Worm (Caenorhabditis elegans) whole organism, mixed stage, embryonic: ENCODE measurements around the gene gtf-2E2.

Source experiments
- M03D4.4 ChIP-seq: sonication (generic microtip); optimal IDR thresholded peaks from 2 replicates; lab custom pipeline; 2017; ENCODE audit warnings: mild to moderate bottlenecking, missing genetic modification characterization, missing compliant biosample characterization
- bed-3 ChIP-seq: fragments of 200-800 bp; sonication (Bioruptor generic); optimal IDR thresholded peaks from 3 replicates; lab custom pipeline; 2018; ENCODE audit warnings: mild to moderate bottlenecking, missing genetic modification characterization, moderate library complexity, missing compliant biosample characterization
- blmp-1 ChIP-seq: fragments of 150-350 bp; optimal IDR thresholded peaks from 2 replicates; lab custom pipeline; 2014; ENCODE audit warnings: missing biosample characterization, missing genetic modification characterization
- ceh-39 ChIP-seq: fragments of 150-350 bp; optimal IDR thresholded peaks from 2 replicates; lab custom pipeline; 2014; ENCODE audit warnings: missing biosample characterization, missing genetic modification characterization
- ceh-43 ChIP-seq: fragments of 200-800 bp; sonication (Bioruptor generic); optimal IDR thresholded peaks from 2 replicates; lab custom pipeline; 2018; ENCODE audit warnings: mild to moderate bottlenecking, missing genetic modification characterization, moderate library complexity, missing compliant biosample characterization
- ces-1 ChIP-seq: fragments of 150-350 bp; optimal IDR thresholded peaks from 2 replicates; lab custom pipeline; 2014; ENCODE audit warnings: missing biosample characterization, missing genetic modification reagents, missing genetic modification characterization
- cnd-1 ChIP-seq: fragments of 200-800 bp; sonication (Bioruptor generic); optimal IDR thresholded peaks from 2 replicates; lab custom pipeline; 2018; ENCODE audit warnings: mild to moderate bottlenecking, missing genetic modification characterization, missing compliant biosample characterization
- drap-1 ChIP-seq: fragments of 200-800 bp; sonication (Bioruptor generic); optimal IDR thresholded peaks from 3 replicates; lab custom pipeline; 2018; ENCODE audit warnings: mild to moderate bottlenecking, missing genetic modification characterization, missing compliant biosample characterization
- elt-3 ChIP-seq: fragments of 150-350 bp; optimal IDR thresholded peaks from 2 replicates; lab custom pipeline; 2014; ENCODE audit warnings: missing biosample characterization, missing genetic modification characterization
- ham-2 ChIP-seq: fragments of 200-800 bp; sonication (Bioruptor generic); optimal IDR thresholded peaks from 2 replicates; lab custom pipeline; 2018; ENCODE audit warnings: mild to moderate bottlenecking, missing genetic modification characterization, missing compliant biosample characterization
- hlh-1 ChIP-seq: fragments of 150-350 bp; optimal IDR thresholded peaks from 2 replicates; lab custom pipeline; 2014; ENCODE audit warnings: missing biosample characterization, missing genetic modification reagents, missing genetic modification characterization
- lin-13 ChIP-seq: fragments of 150-350 bp; optimal IDR thresholded peaks from 2 replicates; lab custom pipeline; 2014; ENCODE audit warnings: missing biosample characterization, missing genetic modification characterization
- lin-32 ChIP-seq: fragments of 200-800 bp; sonication (Bioruptor generic); optimal IDR thresholded peaks from 2 replicates; lab custom pipeline; 2018; ENCODE audit warnings: mild to moderate bottlenecking, missing genetic modification characterization, missing compliant biosample characterization
- lsy-2 ChIP-seq: fragments of 150-350 bp; optimal IDR thresholded peaks from 2 replicates; lab custom pipeline; 2014; ENCODE audit warnings: missing biosample characterization, missing genetic modification characterization
- mab-5 ChIP-seq: fragments of 150-350 bp; optimal IDR thresholded peaks from 2 replicates; lab custom pipeline; 2014; ENCODE audit warnings: missing biosample characterization, missing genetic modification characterization
- mep-1 ChIP-seq: fragments of 150-350 bp; optimal IDR thresholded peaks from 2 replicates; lab custom pipeline; 2017; ENCODE audit warnings: missing biosample characterization, missing genetic modification reagents, missing genetic modification characterization, inconsistent platforms
- mls-2 ChIP-seq: sonication (generic microtip); optimal IDR thresholded peaks from 2 replicates; lab custom pipeline; 2016; ENCODE audit warnings: mild to moderate bottlenecking, missing genetic modification characterization, moderate library complexity, missing compliant biosample characterization
- nhr-12 ChIP-seq: fragments of 150-350 bp; optimal IDR thresholded peaks from 2 replicates; lab custom pipeline; 2014; ENCODE audit warnings: missing biosample characterization, missing genetic modification characterization
- nhr-2 ChIP-seq: fragments of 150-350 bp; optimal IDR thresholded peaks from 2 replicates; lab custom pipeline; 2014; ENCODE audit warnings: missing biosample characterization, missing genetic modification characterization
- nhr-237 ChIP-seq: fragments of 150-350 bp; optimal IDR thresholded peaks from 2 replicates; lab custom pipeline; 2014; ENCODE audit warnings: missing biosample characterization, missing genetic modification characterization
- nhr-28 ChIP-seq: fragments of 150-350 bp; optimal IDR thresholded peaks from 2 replicates; lab custom pipeline; 2014; ENCODE audit warnings: missing biosample characterization, missing genetic modification characterization
- nhr-76 ChIP-seq: sonication (generic microtip); optimal IDR thresholded peaks from 2 replicates; lab custom pipeline; 2017; ENCODE audit warnings: missing biosample characterization, missing genetic modification characterization
- pha-4 ChIP-seq: fragments of 150-350 bp; optimal IDR thresholded peaks from 2 replicates; lab custom pipeline; 2018; ENCODE audit warnings: missing biosample characterization, missing genetic modification reagents, missing genetic modification characterization
- sem-2 ChIP-seq: fragments of 200-800 bp; sonication (Bioruptor generic); optimal IDR thresholded peaks from 2 replicates; lab custom pipeline; 2018; ENCODE audit warnings: mild to moderate bottlenecking, missing genetic modification characterization, missing compliant biosample characterization
- snpc-4 ChIP-seq: fragments of 150-350 bp; optimal IDR thresholded peaks from 2 replicates; lab custom pipeline; 2014; ENCODE audit warnings: missing biosample characterization, missing genetic modification characterization
- sptf-1 ChIP-seq: sonication (generic microtip); optimal IDR thresholded peaks from 2 replicates; lab custom pipeline; 2017; ENCODE audit warnings: mild to moderate bottlenecking, missing genetic modification characterization, moderate library complexity, missing compliant biosample characterization
- tbx-8 ChIP-seq: fragments of 200-800 bp; sonication (Bioruptor generic); optimal IDR thresholded peaks from 2 replicates; lab custom pipeline; 2018; ENCODE audit warnings: mild to moderate bottlenecking, missing genetic modification characterization, moderate library complexity, missing compliant biosample characterization
- unc-120 ChIP-seq: sonication (generic microtip); optimal IDR thresholded peaks from 2 replicates; lab custom pipeline; 2017; ENCODE audit warnings: missing genetic modification characterization, missing compliant biosample characterization; ENCODE audit not compliant: poor library complexity, severe bottlenecking
- unc-62 ChIP-seq: fragments of 150-350 bp; optimal IDR thresholded peaks from 2 replicates; lab custom pipeline; 2014; ENCODE audit warnings: missing biosample characterization, missing genetic modification reagents, missing genetic modification characterization
- zip-8 ChIP-seq: fragments of 150-350 bp; optimal IDR thresholded peaks from 2 replicates; lab custom pipeline; 2014; ENCODE audit warnings: missing biosample characterization, missing genetic modification characterization
- ztf-11 ChIP-seq: fragments of 150-350 bp; optimal IDR thresholded peaks from 2 replicates; lab custom pipeline; 2014; ENCODE audit warnings: missing biosample characterization, missing genetic modification characterization

The gtf-2E2 gene

ce11 chrII:11536505-11536904 lies 5.8 kb downstream of the gtf-2E2 start:
- TF ChIP-seq M03D4.4 (tag; lab: Kevin White, UChicago) (no peak), ces-1 (GFP tag; lab: Kevin White, UChicago) (peak; percentile 36), nhr-28 (tag; lab: Kevin White, UChicago) (no peak), blmp-1 (tag; lab: Kevin White, UChicago) (no peak), lin-13 (tag; lab: Kevin White, UChicago) (no peak)

- no peak for TF ChIP-seq bed-3
- TF ChIP-seq zip-8 (tag; lab: Kevin White, UChicago): peak; percentile 99
- TF ChIP-seq ceh-43 (GFP tag; lab: Kevin White, UChicago): no peak
- TF ChIP-seq nhr-12 (tag; lab: Kevin White, UChicago): no peak
- TF ChIP-seq nhr-76 (tag; lab: Kevin White, UChicago): no peak
- TF ChIP-seq, all 35 proteins: peak for 1
Measured at ce11 chrII:11535924-11536323, 6.4 kb downstream of the gtf-2E2 start.

- peak; percentile 41 for TF ChIP-seq ceh-39
- peak; percentile 20 for TF ChIP-seq ceh-43 (GFP tag; lab: Kevin White, UChicago)
- no peak for TF ChIP-seq M03D4.4 (tag; lab: Kevin White, UChicago)
- peak; percentile 40 for TF ChIP-seq sem-2 (GFP tag; lab: Kevin White, UChicago)
- TF ChIP-seq ces-1 (GFP tag; lab: Kevin White, UChicago): peak; percentile 35
- no peak for TF ChIP-seq mab-5 (tag; lab: Kevin White, UChicago)
- peak; percentile 22 for TF ChIP-seq ztf-11 (tag; lab: Kevin White, UChicago)
- peak; percentile 76 for TF ChIP-seq sptf-1 (tag; lab: Kevin White, UChicago)
- peak; percentile 66 for TF ChIP-seq cnd-1 (tag; lab: Kevin White, UChicago)
- no peak for TF ChIP-seq elt-3 (tag; lab: Kevin White, UChicago)
- TF ChIP-seq mls-2 (tag; lab: Kevin White, UChicago): peak; percentile 73
- peak; percentile 82 for TF ChIP-seq nhr-2 (tag; lab: Kevin White, UChicago)
- TF ChIP-seq drap-1 (GFP tag; lab: Kevin White, UChicago): peak; percentile 61
- TF ChIP-seq unc-62 (GFP tag; lab: Kevin White, UChicago): peak; percentile 45
- TF ChIP-seq snpc-4 (tag; lab: Kevin White, UChicago): no peak
Measured at ce11 chrII:11535429-11535828, 6.9 kb downstream of the gtf-2E2 start.

ce11 chrII:11534429-11535099 lies 7.7 kb downstream of the gtf-2E2 start, which contains the start of gene Y62F5A.12:
TSS of gene Y62F5A.12 (minus strand) at chrII:11534479.
- TF ChIP-seq mep-1 (tag; lab: Kevin White, UChicago) (peak; percentile 85), hlh-1 (tag; lab: Kevin White, UChicago) (peak; percentile 7), lin-13 (tag; lab: Kevin White, UChicago) (peak; percentile 77), mls-2 (tag; lab: Kevin White, UChicago) (peak; percentile 52), ham-2 (GFP tag; lab: Kevin White, UChicago) (peak; percentile 26), lsy-2 (tag; lab: Kevin White, UChicago) (peak; percentile 46), nhr-237 (tag; lab: Kevin White, UChicago) (peak; percentile 1), cnd-1 (tag; lab: Kevin White, UChicago) (peak; percentile 68), pha-4 (peak; percentile 22), ces-1 (GFP tag; lab: Kevin White, UChicago) (peak; percentile 61), tbx-8 (peak; percentile 6), M03D4.4 (tag; lab: Kevin White, UChicago) (peak; percentile 49), sptf-1 (tag; lab: Kevin White, UChicago) (peak; percentile 95), lin-32 (GFP tag; lab: Kevin White, UChicago) (peak; percentile 56), bed-3 (peak; percentile 17), unc-120 (peak; percentile 79), drap-1 (GFP tag; lab: Kevin White, UChicago) (peak; percentile 57)

ce11 chrII:11533716-11534115 lies 8.6 kb downstream of the gtf-2E2 start, which contains the start of gene mdt-8:
TSS of gene mdt-8 (minus strand) at chrII:11533816.
- TF ChIP-seq sem-2 (GFP tag; lab: Kevin White, UChicago) (no peak), elt-3 (tag; lab: Kevin White, UChicago) (no peak)
